Fruit fly (Drosophila melanogaster) whole organism, embryonic: ENCODE results near the gene CG17959.

Experiments used
- Atf3 ChIP-seq: fragments of 200-800 bp; sonication (Bioruptor generic); optimal IDR thresholded peaks from 3 replicates; lab custom pipeline; 2016; ENCODE audit warnings: missing biosample characterization, missing genetic modification characterization
- B-H2 ChIP-seq: fragments of 200-800 bp; sonication (Bioruptor generic); optimal IDR thresholded peaks from 2 replicates; lab custom pipeline; 2018; ENCODE audit warnings: missing biosample characterization, mild to moderate bottlenecking, missing genetic modification characterization
- Bdp1 ChIP-seq: fragments of 200-800 bp; sonication (Bioruptor generic); optimal IDR thresholded peaks from 3 replicates; lab custom pipeline; 2016; ENCODE audit warnings: missing biosample characterization, missing genetic modification characterization
- CG10543 ChIP-seq: fragments of 200-800 bp; sonication (Bioruptor generic); optimal IDR thresholded peaks from 3 replicates; lab custom pipeline; 2017; ENCODE audit warnings: missing biosample characterization, mild to moderate bottlenecking, missing genetic modification characterization, moderate library complexity
- CG12299 ChIP-seq: fragments of 200-800 bp; sonication (Bioruptor generic); optimal IDR thresholded peaks from 2 replicates; lab custom pipeline; 2018; ENCODE audit warnings: missing biosample characterization, mild to moderate bottlenecking, missing genetic modification characterization
- CG12391 ChIP-seq: fragments of 200-800 bp; sonication (Bioruptor generic); optimal IDR thresholded peaks from 3 replicates; lab custom pipeline; 2018; ENCODE audit warnings: missing biosample characterization, mild to moderate bottlenecking, missing genetic modification characterization, moderate library complexity
- CG12769 ChIP-seq: fragments of 200-800 bp; sonication (Bioruptor generic); optimal IDR thresholded peaks from 2 replicates; lab custom pipeline; 2019; ENCODE audit warnings: missing biosample characterization, mild to moderate bottlenecking, missing genetic modification characterization, moderate library complexity
- CG12942 ChIP-seq: fragments of 200-800 bp; sonication (Bioruptor generic); optimal IDR thresholded peaks from 3 replicates; lab custom pipeline; 2016; ENCODE audit warnings: missing biosample characterization, missing genetic modification characterization
- CG14050 ChIP-seq: fragments of 200-800 bp; sonication (Bioruptor generic); IDR thresholded peaks from 3 replicates; pipeline ENCODE4 v1.3.6; 2022; ENCODE audit warnings: missing biosample characterization, missing genetic modification characterization
- CG1529 ChIP-seq: fragments of 200-800 bp; sonication (Bioruptor generic); optimal IDR thresholded peaks from 3 replicates; lab custom pipeline; 2018; ENCODE audit warnings: missing biosample characterization, missing genetic modification characterization
- CG17568 ChIP-seq: fragments of 200-800 bp; sonication (Bioruptor generic); optimal IDR thresholded peaks from 2 replicates; lab custom pipeline; 2018; ENCODE audit warnings: missing biosample characterization, mild to moderate bottlenecking, missing genetic modification characterization, moderate library complexity
- CG18011 ChIP-seq: fragments of 200-800 bp; sonication (Bioruptor generic); optimal IDR thresholded peaks from 2 replicates; lab custom pipeline; 2017; ENCODE audit warnings: missing biosample characterization, missing genetic modification characterization, mild to moderate bottlenecking, moderate library complexity, missing genotype
- CG18619 ChIP-seq: fragments of 200-800 bp; sonication (Bioruptor generic); optimal IDR thresholded peaks from 3 replicates; lab custom pipeline; 2017; ENCODE audit warnings: missing biosample characterization, mild to moderate bottlenecking, missing genetic modification characterization
- CG2875 ChIP-seq: fragments of 200-800 bp; sonication (Bioruptor generic); optimal IDR thresholded peaks from 2 replicates; lab custom pipeline; 2017; ENCODE audit warnings: missing biosample characterization, mild to moderate bottlenecking, missing genetic modification characterization, missing genetic modification reagents
- CG30431 ChIP-seq: fragments of 200-800 bp; sonication (Bioruptor generic); optimal IDR thresholded peaks from 2 replicates; lab custom pipeline; 2017; ENCODE audit warnings: missing biosample characterization, missing genetic modification characterization
- CG31365 ChIP-seq: fragments of 200-800 bp; sonication (Bioruptor generic); optimal IDR thresholded peaks from 2 replicates; lab custom pipeline; 2018; ENCODE audit warnings: missing biosample characterization, mild to moderate bottlenecking, missing genetic modification characterization
- CG4328 ChIP-seq: fragments of 200-800 bp; sonication (Bioruptor generic); optimal IDR thresholded peaks from 3 replicates; lab custom pipeline; 2017; ENCODE audit warnings: missing biosample characterization, missing genetic modification reagents, missing genetic modification characterization
- CG4707 ChIP-seq: fragments of 200-800 bp; sonication (Bioruptor generic); optimal IDR thresholded peaks from 2 replicates; lab custom pipeline; 2018; ENCODE audit warnings: missing biosample characterization, mild to moderate bottlenecking, missing genetic modification characterization, moderate library complexity
- CG5953 ChIP-seq: fragments of 200-800 bp; sonication (Bioruptor generic); IDR thresholded peaks from 2 replicates; pipeline ENCODE4 v1.3.6; 2022; ENCODE audit warnings: missing biosample characterization, missing genetic modification characterization
- CG6813 ChIP-seq: fragments of 200-800 bp; sonication (Bioruptor generic); optimal IDR thresholded peaks from 2 replicates; lab custom pipeline; 2017; ENCODE audit warnings: missing biosample characterization, missing genetic modification characterization, mild to moderate bottlenecking, moderate library complexity, missing genetic modification reagents
- CG7987 ChIP-seq: fragments of 200-800 bp; sonication (Bioruptor generic); optimal IDR thresholded peaks from 2 replicates; lab custom pipeline; 2018; ENCODE audit warnings: missing biosample characterization, mild to moderate bottlenecking, missing genetic modification characterization, moderate library complexity
- CG8089 ChIP-seq: fragments of 200-800 bp; sonication (Bioruptor generic); optimal IDR thresholded peaks from 3 replicates; lab custom pipeline; 2016; ENCODE audit warnings: missing biosample characterization, missing genetic modification characterization
- CG8765 ChIP-seq: fragments of 200-800 bp; sonication (Bioruptor generic); IDR thresholded peaks from 2 replicates; pipeline ENCODE4 v1.3.6; 2022; ENCODE audit warnings: missing biosample characterization, missing genetic modification characterization
- CG9437 ChIP-seq: fragments of 200-800 bp; sonication (Bioruptor generic); optimal IDR thresholded peaks from 2 replicates; lab custom pipeline; 2018; ENCODE audit warnings: missing biosample characterization, mild to moderate bottlenecking, missing genetic modification characterization
- CTCF ChIP-seq: fragments of 200-800 bp; sonication (Bioruptor generic); optimal IDR thresholded peaks from 2 replicates; lab custom pipeline; 2017; ENCODE audit warnings: missing biosample characterization, mild to moderate bottlenecking, missing genetic modification characterization, moderate library complexity
- Camta ChIP-seq: fragments of 200-800 bp; sonication (Bioruptor generic); optimal IDR thresholded peaks from 2 replicates; lab custom pipeline; 2016; ENCODE audit warnings: missing biosample characterization, missing genetic modification characterization
- Doc3 ChIP-seq: fragments of 200-800 bp; sonication (Bioruptor generic); IDR thresholded peaks from 3 replicates; pipeline ENCODE4 v1.3.6; 2022; ENCODE audit warnings: missing biosample characterization, missing genetic modification characterization; ENCODE audit not compliant: partially characterized antibody
- MESR4 ChIP-seq: fragments of 200-800 bp; sonication (Bioruptor generic); optimal IDR thresholded peaks from 2 replicates; lab custom pipeline; 2018; ENCODE audit warnings: missing biosample characterization, mild to moderate bottlenecking, missing genetic modification characterization, moderate library complexity
- Mes4 ChIP-seq: fragments of 200-800 bp; sonication (Bioruptor generic); optimal IDR thresholded peaks from 2 replicates; lab custom pipeline; 2016; ENCODE audit warnings: missing biosample characterization, missing genetic modification characterization
- NC2β ChIP-seq: fragments of 200-800 bp; sonication (Bioruptor generic); optimal IDR thresholded peaks from 2 replicates; lab custom pipeline; 2016; ENCODE audit warnings: missing biosample characterization, missing genetic modification characterization
- NfI ChIP-seq: fragments of 200-800 bp; sonication (Bioruptor generic); optimal IDR thresholded peaks from 3 replicates; lab custom pipeline; 2018; ENCODE audit warnings: missing biosample characterization, mild to moderate bottlenecking, missing genetic modification characterization, moderate library complexity
- Side ChIP-seq: fragments of 200-800 bp; sonication (Bioruptor generic); optimal IDR thresholded peaks from 2 replicates; lab custom pipeline; 2016; ENCODE audit warnings: missing biosample characterization, missing genetic modification characterization
- Sox100B ChIP-seq: fragments of 200-800 bp; sonication (Bioruptor generic); optimal IDR thresholded peaks from 3 replicates; lab custom pipeline; 2018; ENCODE audit warnings: missing biosample characterization, mild to moderate bottlenecking, missing genetic modification characterization
- Sox102F ChIP-seq: fragments of 200-800 bp; sonication (Bioruptor generic); optimal IDR thresholded peaks from 2 replicates; lab custom pipeline; 2018; ENCODE audit warnings: missing biosample characterization, mild to moderate bottlenecking, missing genetic modification characterization, moderate library complexity
- ara ChIP-seq: fragments of 200-800 bp; sonication (Bioruptor generic); IDR thresholded peaks from 2 replicates; pipeline ENCODE4 v1.3.6; 2022; ENCODE audit warnings: missing biosample characterization, missing genetic modification characterization
- bbx ChIP-seq: fragments of 200-800 bp; sonication (Bioruptor generic); IDR thresholded peaks from 2 replicates; pipeline ENCODE4 v1.3.6; 2022; ENCODE audit warnings: missing biosample characterization, missing genetic modification characterization; ENCODE audit not compliant: partially characterized antibody
- dati ChIP-seq: fragments of 200-800 bp; sonication (Bioruptor generic); IDR thresholded peaks from 2 replicates; pipeline ENCODE4 v1.3.6; 2022; ENCODE audit warnings: missing biosample characterization, missing genetic modification characterization
- dpn ChIP-seq, 2 experiments: fragments of 200-800 bp; sonication (Bioruptor generic); optimal IDR thresholded peaks; 3 replicates each; lab custom pipeline; 2016; ENCODE audit warnings: missing biosample characterization in 2 of 2, missing genetic modification characterization in 2 of 2
- emc ChIP-seq: fragments of 200-800 bp; sonication (Bioruptor generic); optimal IDR thresholded peaks from 2 replicates; lab custom pipeline; 2016; ENCODE audit warnings: missing biosample characterization, missing genetic modification characterization
- fru ChIP-seq: fragments of >200 bp; optimal IDR thresholded peaks from 2 replicates; lab custom pipeline; 2017
- hkb ChIP-seq, 2 experiments: fragments of 200-800 bp in 1 of 2; fragments of >200 bp in 1 of 2; sonication (Bioruptor generic) in 1 of 2; IDR thresholded peaks in 1 of 2; optimal IDR thresholded peaks in 1 of 2; 2 replicates each; pipeline versions ENCODE4 v1.3.6 to Lab custom; 2017 to 2022; ENCODE audit warnings: missing biosample characterization in 1 of 2, missing genetic modification characterization in 1 of 2
- ind ChIP-seq: fragments of 200-800 bp; sonication (Bioruptor generic); optimal IDR thresholded peaks from 3 replicates; lab custom pipeline; 2016; ENCODE audit warnings: missing biosample characterization, missing genetic modification characterization
- onecut ChIP-seq: fragments of 200-800 bp; sonication (Bioruptor generic); IDR thresholded peaks from 2 replicates; pipeline ENCODE4 v1.3.6; 2022; ENCODE audit warnings: missing biosample characterization, missing genetic modification characterization
- org-1 ChIP-seq: fragments of 200-800 bp; sonication (Bioruptor generic); optimal IDR thresholded peaks from 2 replicates; lab custom pipeline; 2017; ENCODE audit warnings: missing biosample characterization, missing genetic modification characterization
- pnt ChIP-seq: fragments of 200-800 bp; sonication (Bioruptor generic); optimal IDR thresholded peaks from 3 replicates; lab custom pipeline; 2016; ENCODE audit warnings: missing biosample characterization, missing genetic modification characterization
- ro ChIP-seq: fragments of 200-800 bp; sonication (Bioruptor generic); IDR thresholded peaks from 2 replicates; pipeline ENCODE4 v1.3.6; 2022; ENCODE audit warnings: missing biosample characterization, missing genetic modification characterization
- sens-2 ChIP-seq: fragments of 200-800 bp; sonication (Bioruptor generic); IDR thresholded peaks from 2 replicates; pipeline ENCODE4 v1.3.6; 2022; ENCODE audit warnings: missing biosample characterization, missing genetic modification characterization
- seq ChIP-seq: fragments of 200-800 bp; sonication (Bioruptor generic); IDR thresholded peaks from 2 replicates; pipeline ENCODE4 v1.3.6; 2022; ENCODE audit warnings: missing biosample characterization, missing genetic modification characterization
- trem ChIP-seq: fragments of 200-800 bp; optimal IDR thresholded peaks from 3 replicates; lab custom pipeline; 2019; ENCODE audit warnings: missing biosample characterization, mild to moderate bottlenecking, missing genetic modification characterization, moderate library complexity
- tx ChIP-seq: fragments of 200-800 bp; sonication (Bioruptor generic); optimal IDR thresholded peaks from 2 replicates; lab custom pipeline; 2016; ENCODE audit warnings: missing biosample characterization, missing genetic modification characterization
- zf30C ChIP-seq: fragments of 200-800 bp; sonication (Bioruptor generic); optimal IDR thresholded peaks from 3 replicates; lab custom pipeline; 2018; ENCODE audit warnings: missing biosample characterization, mild to moderate bottlenecking, missing genetic modification characterization

The CG17959 gene

DNA sequence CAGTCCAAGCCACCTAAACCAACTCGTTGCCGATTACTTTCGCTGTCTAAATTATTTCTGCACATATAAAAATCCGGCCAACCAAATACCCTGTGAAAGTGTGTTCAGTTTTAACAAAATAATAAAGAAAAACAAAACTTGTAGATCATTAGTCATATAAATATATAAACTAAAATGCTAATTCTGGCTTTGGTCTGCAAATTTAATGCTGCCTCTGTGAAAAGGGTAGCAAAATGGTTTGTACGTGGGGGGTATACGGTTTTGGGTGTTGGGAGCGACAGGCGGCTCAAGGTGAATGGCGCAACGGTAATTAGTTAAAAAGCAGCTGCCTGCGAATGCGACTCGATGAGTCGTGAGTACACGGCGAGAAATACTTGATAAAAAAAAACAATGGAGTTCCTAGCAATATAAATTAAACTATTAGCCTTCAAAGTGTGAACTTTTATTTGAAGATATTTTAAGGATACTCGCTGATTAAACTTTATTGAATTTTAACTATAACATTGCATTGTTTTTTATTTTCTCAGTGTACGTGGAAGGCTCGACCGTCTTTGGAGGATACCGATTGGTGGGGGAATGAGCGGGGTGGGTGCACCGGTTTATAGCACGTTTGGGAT is 31.1 kb downstream of the CG17959 start (continued):
- 0 out of 2 replicates have a peak, but pooled peaks have one; percentile 9 for TF ChIP-seq onecut (GFP tag; lab: Robert Waterston, UW)
- no peak for TF ChIP-seq hkb (optimal IDR thresholded peaks at IDR 0.05; lab: Kevin White, UChicago)
- peak; percentile 42; the same call in 1 of the 2 replicates for TF ChIP-seq hkb (GFP tag; IDR thresholded peaks at IDR 0.05; lab: Robert Waterston, UW)
- no peak for TF ChIP-seq fru (lab: Kevin White, UChicago)
- TF ChIP-seq NfI (GFP tag; lab: Kevin White, UChicago), result no peak
- TF ChIP-seq CG12299, result no peak
- TF ChIP-seq emc, result no peak
- TF ChIP-seq Doc3 (GFP tag; lab: Robert Waterston, UW), result no peak
- TF ChIP-seq CG10543, result no peak
- peak; percentile 25 for TF ChIP-seq Side
- TF ChIP-seq CG1529 (GFP tag; lab: Kevin White, UChicago), result no peak
- no peak for TF ChIP-seq CG5953 (GFP tag; lab: Robert Waterston, UW)
- no peak for TF ChIP-seq CG2875
- TF ChIP-seq CG4707 (GFP tag; lab: Kevin White, UChicago), result no peak
- no peak for TF ChIP-seq Mes4
- peak; percentile 52 for TF ChIP-seq Sox102F (GFP tag; lab: Kevin White, UChicago)
- TF ChIP-seq pnt (GFP tag; lab: Kevin White, UChicago), result peak; percentile 52
- no peak for TF ChIP-seq CG31365
- TF ChIP-seq CG6813 (GFP tag; lab: Kevin White, UChicago), result peak; percentile 18
- no peak for TF ChIP-seq B-H2 (GFP tag; lab: Kevin White, UChicago)
- 0 out of 2 replicates have a peak, but pooled peaks have one; percentile 33 for TF ChIP-seq ara
- TF ChIP-seq dati (GFP tag; lab: Robert Waterston, UW), result no peak
- no peak for TF ChIP-seq CTCF (GFP tag; lab: Kevin White, UChicago)
- TF ChIP-seq CG9437 (GFP tag; lab: Kevin White, UChicago), result no peak
- TF ChIP-seq NC2β, result no peak
- TF ChIP-seq seq (GFP tag; lab: Robert Waterston, UW), result no peak
- peak; percentile 53 for TF ChIP-seq CG12391
- TF ChIP-seq CG8765, result no peak
- no peak for TF ChIP-seq zf30C (GFP tag; lab: Kevin White, UChicago)
- no peak for TF ChIP-seq trem (tag; lab: Kevin White, UChicago)
- no peak for TF ChIP-seq CG12769 (tag; lab: Kevin White, UChicago)
- TF ChIP-seq CG4328 (GFP tag; lab: Kevin White, UChicago), result no peak
- TF ChIP-seq CG18011, result no peak
- no peak for TF ChIP-seq bbx
- no peak for TF ChIP-seq CG12942 (GFP tag; lab: Kevin White, UChicago)
- no peak for TF ChIP-seq CG17568 (GFP tag; lab: Kevin White, UChicago)
- no peak for TF ChIP-seq CG14050 (GFP tag; lab: Robert Waterston, UW)
- TF ChIP-seq Bdp1 (GFP tag; lab: Kevin White, UChicago), result no peak
- peak in 1 of 2 experiments; percentile 29 for TF ChIP-seq dpn (GFP tag; optimal IDR thresholded peaks at IDR 0.05; lab: Kevin White, UChicago)
- peak; percentile 33 for TF ChIP-seq Camta (GFP tag; lab: Kevin White, UChicago)
- no peak for TF ChIP-seq tx (GFP tag; lab: Kevin White, UChicago)
- TF ChIP-seq Sox100B (GFP tag; lab: Kevin White, UChicago), result peak; percentile 27
- TF ChIP-seq CG18619, result no peak
- TF ChIP-seq ro (GFP tag; lab: Robert Waterston, UW), result no peak
- TF ChIP-seq CG7987 (GFP tag; lab: Kevin White, UChicago), result no peak
- TF ChIP-seq MESR4 (GFP tag; lab: Kevin White, UChicago), result no peak
- TF ChIP-seq Atf3 (GFP tag; lab: Kevin White, UChicago), result no peak
- peak; percentile 33 for TF ChIP-seq CG30431 (GFP tag; lab: Kevin White, UChicago)
- no peak for TF ChIP-seq sens-2 (GFP tag; lab: Robert Waterston, UW)
- TF ChIP-seq org-1 (GFP tag; lab: Kevin White, UChicago), result peak; percentile 14
- TF ChIP-seq CG8089 (GFP tag; lab: Kevin White, UChicago), result no peak
- TF ChIP-seq ind (GFP tag; lab: Kevin White, UChicago), result peak; percentile 9
